Worm (Caenorhabditis elegans) whole organism, young adult: ENCODE data around the gene lgc-29.

Source experiments
- B0035.1 ChIP-seq: sonication (generic microtip); optimal IDR thresholded peaks from 2 replicates; lab custom pipeline; 2016; ENCODE audit warnings: missing genetic modification characterization, mild to moderate bottlenecking, missing compliant biosample characterization, missing genotype, missing genetic modification reagents
- B0336.3 ChIP-seq: fragments of 200-800 bp; sonication (Bioruptor generic); IDR thresholded peaks from 2 replicates; pipeline ENCODE4 v1.3.6; 2022; ENCODE audit warnings: missing genetic modification characterization, missing compliant biosample characterization
- D2030.7 ChIP-seq: fragments of 200-800 bp; sonication (Bioruptor generic); IDR thresholded peaks from 2 replicates; pipeline ENCODE4 v1.3.6; 2022; ENCODE audit warnings: missing genetic modification reagents, missing genetic modification characterization, missing compliant biosample characterization
- F22D6.2 ChIP-seq: sonication (generic microtip); optimal IDR thresholded peaks from 2 replicates; lab custom pipeline; 2016; ENCODE audit warnings: mild to moderate bottlenecking, missing genetic modification characterization, missing compliant biosample characterization
- F33H1.4 ChIP-seq: fragments of 200-800 bp; sonication (Bioruptor generic); IDR thresholded peaks from 2 replicates; pipeline ENCODE4 v1.3.6; 2022; ENCODE audit warnings: missing genetic modification reagents, missing genetic modification characterization, missing compliant biosample characterization
- F39B2.1 ChIP-seq: fragments of 200-800 bp; sonication (Bioruptor generic); IDR thresholded peaks from 2 replicates; pipeline ENCODE4 v1.3.6; 2022; ENCODE audit warnings: missing genetic modification reagents, missing genetic modification characterization, missing compliant biosample characterization
- F57C9.4 ChIP-seq: sonication (generic microtip); optimal IDR thresholded peaks from 2 replicates; lab custom pipeline; 2017; ENCODE audit warnings: mild to moderate bottlenecking, missing genetic modification characterization, missing compliant biosample characterization
- K11D2.4 ChIP-seq: fragments of 200-800 bp; sonication (Bioruptor generic); IDR thresholded peaks from 2 replicates; pipeline ENCODE4 v1.3.6; 2022; ENCODE audit warnings: missing genetic modification reagents, missing genetic modification characterization, missing compliant biosample characterization
- Y53F4B.3 ChIP-seq: fragments of 200-800 bp; sonication (Bioruptor generic); IDR thresholded peaks from 2 replicates; pipeline ENCODE4 v1.3.6; 2022; ENCODE audit warnings: missing genetic modification reagents, missing genetic modification characterization, missing compliant biosample characterization
- Y56A3A.18 ChIP-seq: fragments of 200-800 bp; sonication (Bioruptor generic); IDR thresholded peaks from 2 replicates; pipeline ENCODE4 v1.3.6; 2022; ENCODE audit warnings: missing genetic modification reagents, missing genetic modification characterization, missing compliant biosample characterization
- Y67H2A.10 ChIP-seq: fragments of 200-800 bp; sonication (Bioruptor generic); conservative IDR thresholded peaks from 2 replicates; pipeline ENCODE4 v1.3.6; 2022; ENCODE audit warnings: missing genetic modification reagents, missing genetic modification characterization, missing compliant biosample characterization
- Y95B8A.8 ChIP-seq: fragments of 200-800 bp; sonication (Bioruptor generic); IDR thresholded peaks from 2 replicates; pipeline ENCODE4 v1.3.6; 2022; ENCODE audit warnings: missing genetic modification reagents, missing genetic modification characterization, missing compliant biosample characterization
- ZK185.1 ChIP-seq: sonication (generic microtip); optimal IDR thresholded peaks from 2 replicates; lab custom pipeline; 2016; ENCODE audit warnings: mild to moderate bottlenecking, missing genetic modification characterization, missing compliant biosample characterization; ENCODE audit not compliant: poor library complexity, severe bottlenecking
- akir-1 ChIP-seq: fragments of 200-800 bp; sonication (Bioruptor generic); optimal IDR thresholded peaks from 2 replicates; lab custom pipeline; 2018; ENCODE audit warnings: mild to moderate bottlenecking, missing genetic modification characterization, moderate library complexity, missing compliant biosample characterization
- ama-1 ChIP-seq, 3 experiments: fragments of 150-350 bp in 1 of 3; sonication (generic microtip) in 2 of 3; optimal IDR thresholded peaks; 2 replicates each; lab custom pipeline; 2014 to 2018; ENCODE audit warnings: missing biosample characterization in 2 of 3, missing genetic modification characterization in 2 of 3, missing genetic modification reagents in 2 of 3
- athp-1 ChIP-seq: sonication (generic microtip); optimal IDR thresholded peaks from 2 replicates; lab custom pipeline; 2017; ENCODE audit warnings: mild to moderate bottlenecking, missing genetic modification characterization, missing compliant biosample characterization
- attf-3 ChIP-seq: fragments of 200-800 bp; sonication (Bioruptor generic); conservative IDR thresholded peaks from 2 replicates; pipeline ENCODE4 v1.3.6; 2022; ENCODE audit warnings: missing genetic modification reagents, missing genetic modification characterization, missing compliant biosample characterization
- attf-5 ChIP-seq: fragments of 200-800 bp; sonication (Bioruptor generic); optimal IDR thresholded peaks from 2 replicates; lab custom pipeline; 2018; ENCODE audit warnings: mild to moderate bottlenecking, missing genetic modification characterization, missing compliant biosample characterization
- cebp-1 ChIP-seq, 2 experiments: fragments of 200-800 bp in 1 of 2; sonication (Bioruptor generic) in 1 of 2; sonication (generic microtip) in 1 of 2; IDR thresholded peaks in 1 of 2; optimal IDR thresholded peaks in 1 of 2; 2 replicates each; pipeline versions ENCODE4 v1.3.6 to Lab custom; 2017 to 2022; ENCODE audit warnings: missing compliant biosample characterization in 2 of 2, missing genetic modification characterization in 2 of 2, mild to moderate bottlenecking in 1 of 2, missing genetic modification reagents in 1 of 2, moderate library complexity in 1 of 2
- ceh-40 ChIP-seq: fragments of 200-800 bp; sonication (Bioruptor generic); IDR thresholded peaks from 2 replicates; pipeline ENCODE4 v1.3.6; 2022; ENCODE audit warnings: missing genetic modification characterization, missing compliant biosample characterization
- ceh-79 ChIP-seq: sonication (generic microtip); optimal IDR thresholded peaks from 2 replicates; lab custom pipeline; 2017; ENCODE audit warnings: mild to moderate bottlenecking, missing genetic modification characterization, missing compliant biosample characterization
- ceh-91 ChIP-seq: fragments of 200-800 bp; sonication (Bioruptor generic); IDR thresholded peaks from 2 replicates; pipeline ENCODE4 v1.3.6; 2022; ENCODE audit warnings: missing genetic modification reagents, missing genetic modification characterization, missing compliant biosample characterization
- dpl-1 ChIP-seq: fragments of 150-350 bp; optimal IDR thresholded peaks from 2 replicates; lab custom pipeline; 2014; ENCODE audit warnings: missing biosample characterization, missing genetic modification reagents, missing genetic modification characterization
- efl-1 ChIP-seq: fragments of 150-350 bp; optimal IDR thresholded peaks from 2 replicates; lab custom pipeline; 2014; ENCODE audit warnings: missing biosample characterization, missing genetic modification reagents, missing genetic modification characterization
- egl-18 ChIP-seq: fragments of 200-800 bp; sonication (Bioruptor generic); IDR thresholded peaks from 2 replicates; pipeline ENCODE4 v1.3.6; 2022; ENCODE audit warnings: missing genetic modification reagents, missing genetic modification characterization, missing compliant biosample characterization
- hmg-1.2 ChIP-seq: fragments of 200-800 bp; sonication (Bioruptor generic); IDR thresholded peaks from 2 replicates; pipeline ENCODE4 v1.3.6; 2022; ENCODE audit warnings: missing genetic modification reagents, missing genetic modification characterization, missing compliant biosample characterization
- let-607 ChIP-seq, 2 experiments: fragments of 200-800 bp in 1 of 2; sonication (Bioruptor generic) in 1 of 2; sonication (generic microtip) in 1 of 2; optimal IDR thresholded peaks; 2 replicates each; lab custom pipeline; 2016 to 2018; ENCODE audit warnings: mild to moderate bottlenecking in 2 of 2, missing compliant biosample characterization in 2 of 2, missing genetic modification characterization in 2 of 2, moderate library complexity in 2 of 2, missing genotype in 1 of 2
- lsl-1 ChIP-seq: fragments of 200-800 bp; sonication (Bioruptor generic); optimal IDR thresholded peaks from 2 replicates; lab custom pipeline; 2018; ENCODE audit warnings: mild to moderate bottlenecking, missing genetic modification characterization, moderate library complexity, missing compliant biosample characterization
- madf-6 ChIP-seq: fragments of 200-800 bp; sonication (Bioruptor generic); IDR thresholded peaks from 2 replicates; pipeline ENCODE4 v1.3.6; 2022; ENCODE audit warnings: missing genetic modification reagents, missing genetic modification characterization, missing compliant biosample characterization
- mcd-1 ChIP-seq: fragments of 200-800 bp; sonication (Bioruptor generic); IDR thresholded peaks from 2 replicates; pipeline ENCODE4 v1.3.6; 2022; ENCODE audit warnings: missing genetic modification reagents, missing genetic modification characterization, missing compliant biosample characterization
- nfyb-1 ChIP-seq: fragments of 200-800 bp; sonication (Bioruptor generic); IDR thresholded peaks from 2 replicates; pipeline ENCODE4 v1.3.6; 2022; ENCODE audit warnings: missing genetic modification reagents, missing genetic modification characterization, missing compliant biosample characterization
- pbrm-1 ChIP-seq: fragments of 200-800 bp; sonication (Bioruptor generic); IDR thresholded peaks from 2 replicates; pipeline ENCODE4 v1.3.6; 2022; ENCODE audit warnings: missing genetic modification reagents, missing genetic modification characterization, missing compliant biosample characterization
- rec-8 ChIP-seq, 2 experiments: sonication (generic microtip); optimal IDR thresholded peaks; 2 replicates each; lab custom pipeline; 2016; ENCODE audit warnings: mild to moderate bottlenecking in 2 of 2, missing genetic modification characterization in 2 of 2, missing genetic modification reagents in 2 of 2, missing genotype in 2 of 2, missing biosample characterization in 1 of 2, missing compliant biosample characterization in 1 of 2, moderate library complexity in 1 of 2
- repo-1 ChIP-seq: sonication (generic microtip); optimal IDR thresholded peaks from 2 replicates; lab custom pipeline; 2017; ENCODE audit warnings: mild to moderate bottlenecking, missing genetic modification characterization, missing compliant biosample characterization
- snpc-1.1 ChIP-seq: sonication (generic microtip); optimal IDR thresholded peaks from 2 replicates; lab custom pipeline; 2017; ENCODE audit warnings: missing genetic modification characterization, mild to moderate bottlenecking, missing compliant biosample characterization, antibody characterized with exemption, moderate library complexity, missing genotype, missing genetic modification reagents; ENCODE audit not compliant: insufficient read depth
- snpc-3.4 ChIP-seq: sonication (generic microtip); optimal IDR thresholded peaks from 2 replicates; lab custom pipeline; 2017; ENCODE audit warnings: missing genetic modification characterization, mild to moderate bottlenecking, missing compliant biosample characterization, antibody characterized with exemption, moderate library complexity, missing genotype, missing genetic modification reagents
- tbp1 ChIP-seq: fragments of 200-800 bp; sonication (Bioruptor generic); optimal IDR thresholded peaks from 2 replicates; lab custom pipeline; 2018; ENCODE audit warnings: mild to moderate bottlenecking, missing genetic modification characterization, missing compliant biosample characterization
- tlf-1 ChIP-seq: fragments of 200-800 bp; sonication (Bioruptor generic); optimal IDR thresholded peaks from 2 replicates; lab custom pipeline; 2018; ENCODE audit warnings: mild to moderate bottlenecking, missing genetic modification characterization, missing compliant biosample characterization
- unc-130 ChIP-seq: sonication (generic microtip); optimal IDR thresholded peaks from 2 replicates; lab custom pipeline; 2016; ENCODE audit warnings: missing genetic modification reagents, missing genetic modification characterization, missing compliant biosample characterization

lgc-29 gene

ce11 chrV:4162922-4163321, 24.1 kb downstream of the lgc-29 start, which contains the start of gene Y45G5AM.4:
TSS of gene Y45G5AM.4 (plus strand) at chrV:4163222.
- TF ChIP-seq repo-1 (tag; lab: Kevin White, UChicago) = no peak
- TF ChIP-seq F57C9.4 (tag; lab: Kevin White, UChicago) = no peak
- TF ChIP-seq ZK185.1 (tag; lab: Kevin White, UChicago) = no peak

DNA sequence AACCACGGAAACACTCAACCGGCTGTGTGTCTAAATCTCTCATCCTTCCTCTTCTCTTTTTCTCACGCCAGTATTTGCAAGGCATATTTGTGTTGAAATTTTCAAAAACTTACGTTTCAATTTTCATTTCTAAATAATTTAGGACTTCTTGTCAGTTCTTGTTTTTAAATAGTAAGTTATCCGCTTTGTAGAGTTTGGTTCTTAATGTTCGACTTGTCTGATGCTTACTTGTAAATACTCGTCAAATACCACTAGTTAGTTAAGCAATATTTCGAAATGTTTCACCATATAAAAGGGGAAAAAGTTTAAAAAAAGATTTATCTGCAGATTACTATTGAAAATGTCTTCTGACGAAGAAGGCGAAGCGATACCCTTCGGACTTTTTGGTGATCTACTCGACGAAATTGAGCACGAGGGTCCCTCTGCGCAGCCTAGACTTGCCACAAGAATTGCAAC, 25.7 kb downstream of the lgc-29 start, which contains the start of gene Y45G5AM.3:
TSS of gene Y45G5AM.3 (plus strand) at position 51 of the 456 bp plus-strand sequence.
- TF ChIP-seq attf-5 (GFP tag; lab: Kevin White, UChicago) = peak; percentile 5
- TF ChIP-seq hmg-1.2 (GFP tag; lab: Robert Waterston, UW) = peak; percentile 30; the same call in 1 of the 2 replicates
- no peak for TF ChIP-seq cebp-1 (GFP tag; IDR thresholded peaks at IDR 0.05; lab: Robert Waterston, UW)
- no peak for TF ChIP-seq cebp-1 (tag; optimal IDR thresholded peaks at IDR 0.05; lab: Kevin White, UChicago)

DNA sequence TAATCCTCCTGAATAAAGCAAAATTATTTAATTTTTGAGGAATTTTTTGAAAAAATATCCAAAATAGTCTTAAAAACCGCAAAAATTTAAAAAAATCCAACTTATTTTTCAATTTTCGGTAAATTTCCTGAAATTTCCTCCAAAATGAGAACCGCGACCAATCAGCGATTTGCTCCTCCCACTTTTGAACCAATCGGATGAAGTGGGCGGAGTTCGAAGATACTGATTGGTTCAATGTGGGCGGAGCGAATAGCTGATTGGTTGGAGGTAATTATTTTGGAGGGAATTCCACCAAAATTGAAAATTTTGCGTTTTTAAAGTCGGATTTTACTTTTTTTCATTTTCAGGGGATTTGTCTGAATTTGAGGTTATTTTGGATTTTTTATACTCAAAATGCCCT, 29.3 kb downstream of the lgc-29 start:
- no peak for TF ChIP-seq athp-1
- TF ChIP-seq nfyb-1 (GFP tag; lab: Robert Waterston, UW) = peak; percentile 82; the same call in 1 of the 2 replicates
- no peak for TF ChIP-seq snpc-1.1 (tag; lab: Kevin White, UChicago)
- no peak for TF ChIP-seq unc-130 (GFP tag; lab: Kevin White, UChicago)
- TF ChIP-seq rec-8 (tag; optimal IDR thresholded peaks at IDR 0.05; lab: Kevin White, UChicago) = no peak

- TF ChIP-seq F39B2.1 (no peak), Y53F4B.3 (no peak), Y67H2A.10 (GFP tag; lab: Robert Waterston, UW) (no peak), lsl-1 (GFP tag; lab: Kevin White, UChicago) (peak; percentile 47), dpl-1 (GFP tag; lab: Kevin White, UChicago) (peak; percentile 2), akir-1 (GFP tag; lab: Kevin White, UChicago) (no peak), tlf-1 (GFP tag; lab: Kevin White, UChicago) (no peak), nfyb-1 (GFP tag; lab: Robert Waterston, UW) (no peak), snpc-1.1 (tag; lab: Kevin White, UChicago) (no peak), attf-3 (GFP tag; lab: Robert Waterston, UW) (no peak), ama-1 (optimal IDR thresholded peaks at IDR 0.05; lab: Kevin White, UChicago) (no peak), ama-1 (GFP tag; optimal IDR thresholded peaks at IDR 0.05; lab: Kevin White, UChicago) (no peak), snpc-3.4 (peak; percentile 8), ZK185.1 (tag; lab: Kevin White, UChicago) (no peak), mcd-1 (GFP tag; lab: Robert Waterston, UW) (peak; percentile 72), madf-6 (GFP tag; lab: Robert Waterston, UW) (peak; percentile 47; the same call in 1 of the 2 replicates), B0336.3 (GFP tag; lab: Robert Waterston, UW) (no peak), ceh-40 (GFP tag; lab: Robert Waterston, UW) (no peak), let-607 (tag; optimal IDR thresholded peaks at IDR 0.05; lab: Kevin White, UChicago) (no peak), tbp1 (GFP tag; lab: Kevin White, UChicago) (peak; percentile 2), Y95B8A.8 (GFP tag; lab: Robert Waterston, UW) (no peak), F33H1.4 (GFP tag; lab: Robert Waterston, UW) (peak; percentile 41; the same call in 1 of the 2 replicates), B0035.1 (tag; lab: Kevin White, UChicago) (no peak), F22D6.2 (tag; lab: Kevin White, UChicago) (no peak), ceh-91 (0 out of 2 replicates have a peak, but pooled peaks have one; percentile 21), egl-18 (no peak), efl-1 (peak; percentile 24), D2030.7 (GFP tag; lab: Robert Waterston, UW) (peak; percentile 49), Y56A3A.18 (GFP tag; lab: Robert Waterston, UW) (no peak), ceh-79 (tag; lab: Kevin White, UChicago) (no peak), K11D2.4 (GFP tag; lab: Robert Waterston, UW) (no peak), pbrm-1 (no peak)
Measured at ce11 chrV:4169658-4170057, 30.9 kb downstream of the lgc-29 start.
